Worm (Caenorhabditis elegans) whole organism, L1 larva: ENCODE measurements around the gene col-157.

Experiments
- dpl-1 ChIP-seq, 3 experiments: fragments of 150-350 bp in 2 of 3; sonication (generic microtip) in 1 of 3; optimal IDR thresholded peaks; 2 replicates each; lab custom pipeline; 2014 to 2017; ENCODE audit warnings: missing biosample characterization in 3 of 3, missing genetic modification characterization in 3 of 3, missing genetic modification reagents in 3 of 3
- efl-1 ChIP-seq, 4 experiments: fragments of 150-350 bp; optimal IDR thresholded peaks in 3 of 4; peaks in 1 of 4; 1 replicate in 1 of 4; 2 replicates in 3 of 4; lab custom pipeline; 2014; ENCODE audit warnings: missing biosample characterization in 2 of 4, missing genetic modification characterization in 2 of 4, missing genetic modification reagents in 2 of 4
- fos-1 ChIP-seq: fragments of 150-350 bp; optimal IDR thresholded peaks from 2 replicates; lab custom pipeline; 2014; ENCODE audit warnings: missing biosample characterization, missing genetic modification characterization
- jun-1 ChIP-seq: fragments of 150-350 bp; optimal IDR thresholded peaks from 2 replicates; lab custom pipeline; 2014; ENCODE audit warnings: missing biosample characterization, missing genetic modification reagents, missing genetic modification characterization
- lin-15B ChIP-seq: fragments of 150-350 bp; sonication (generic microtip); optimal IDR thresholded peaks from 3 replicates; lab custom pipeline; 2014; ENCODE audit warnings: missing biosample characterization, missing genetic modification characterization
- mdl-1 ChIP-seq, 2 experiments: fragments of 150-350 bp; optimal IDR thresholded peaks; 2 replicates each; lab custom pipeline; 2014 to 2017; ENCODE audit warnings: missing biosample characterization in 2 of 2, missing genetic modification characterization in 2 of 2, inconsistent platforms in 1 of 2
- nhr-12 ChIP-seq: sonication (generic microtip); optimal IDR thresholded peaks from 2 replicates; lab custom pipeline; 2017; ENCODE audit warnings: missing biosample characterization, missing genetic modification characterization
- nhr-20 ChIP-seq: sonication (generic microtip); optimal IDR thresholded peaks from 2 replicates; lab custom pipeline; 2016; ENCODE audit warnings: mild to moderate bottlenecking, missing genetic modification characterization, missing compliant biosample characterization
- nhr-77 ChIP-seq: fragments of 150-350 bp; optimal IDR thresholded peaks from 2 replicates; lab custom pipeline; 2014; ENCODE audit warnings: missing biosample characterization, missing genetic modification characterization
- skn-1 ChIP-seq: fragments of 150-350 bp; optimal IDR thresholded peaks from 2 replicates; lab custom pipeline; 2014; ENCODE audit warnings: missing biosample characterization, missing genetic modification characterization
- vab-15 ChIP-seq: sonication (generic microtip); optimal IDR thresholded peaks from 2 replicates; lab custom pipeline; 2017; ENCODE audit warnings: missing genotype, mild to moderate bottlenecking, missing genetic modification characterization, missing compliant biosample characterization

ce11 chrV:11446297-11446696 lies 37.5 kb upstream of the col-157 start, which contains the start of gene mig-17:
- TF ChIP-seq mdl-1 (tag; optimal IDR thresholded peaks at IDR 0.05; lab: Kevin White, UChicago) = no peak
- no peak for TF ChIP-seq skn-1 (tag; lab: Kevin White, UChicago)
- no peak for TF ChIP-seq lin-15B (tag; lab: Kevin White, UChicago)
- no peak for TF ChIP-seq dpl-1 (GFP tag; optimal IDR thresholded peaks at IDR 0.05; lab: Kevin White, UChicago)
- TF ChIP-seq nhr-77 (tag; lab: Kevin White, UChicago) = no peak
- no peak for TF ChIP-seq vab-15 (tag; lab: Kevin White, UChicago)
- no peak for TF ChIP-seq jun-1 (tag; lab: Kevin White, UChicago)
- no peak for TF ChIP-seq fos-1 (tag; lab: Kevin White, UChicago)
- no peak for TF ChIP-seq nhr-20 (tag; lab: Kevin White, UChicago)
- no peak for TF ChIP-seq efl-1 (optimal IDR thresholded peaks at IDR 0.05; lab: Kevin White, UChicago)
- no peak for TF ChIP-seq efl-1 (GFP tag; optimal IDR thresholded peaks at IDR 0.05 in 1 of 2; lab: Kevin White, UChicago)
- no peak for TF ChIP-seq nhr-12 (tag; lab: Kevin White, UChicago)
